Fruit fly (Drosophila melanogaster): ENCODE measurements around the gene CG2656.

Gene CG2656

DNA sequence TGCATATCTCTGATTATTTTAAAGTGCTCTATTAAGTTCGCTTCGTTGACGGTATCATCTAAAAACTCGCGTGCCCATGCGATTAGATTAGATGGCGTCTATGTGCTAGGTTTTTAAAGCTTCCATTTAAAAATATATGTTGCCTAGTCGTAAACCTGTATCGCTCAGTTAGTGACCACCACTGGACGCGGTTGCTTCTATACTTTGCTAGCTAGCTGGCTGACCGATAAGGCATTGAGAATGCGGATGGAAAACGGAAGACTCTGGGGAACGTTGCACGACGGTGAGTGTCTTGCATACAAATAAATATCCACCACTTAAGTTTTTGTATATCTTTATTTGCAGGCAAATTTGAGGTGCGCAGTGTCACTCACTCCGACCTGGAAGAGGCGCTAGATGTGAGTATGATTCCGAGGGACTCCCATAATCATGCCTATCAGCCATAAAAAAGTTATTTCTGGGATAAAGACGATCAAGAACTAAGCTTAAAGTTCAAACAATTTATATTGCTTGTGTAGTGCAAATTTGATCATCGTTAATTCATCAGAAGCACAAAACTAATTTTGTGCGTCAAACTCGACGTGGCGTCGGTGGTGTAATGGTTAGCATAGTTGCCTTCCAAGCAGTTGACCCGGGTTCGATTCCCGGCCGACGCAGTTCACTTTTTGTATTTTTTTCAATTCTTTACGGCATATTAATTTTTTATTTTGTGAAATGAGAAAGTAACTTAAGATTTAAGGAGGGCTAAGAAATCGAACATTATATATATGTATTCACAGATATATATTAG is 15.0 kb upstream of the CG2656 start, which contains the start of gene CG31248 (continued):
- TF ChIP-seq cwo (GFP tag; optimal IDR thresholded peaks at IDR 0.05) (peak; percentile 95), mirr (GFP tag; optimal IDR thresholded peaks at IDR 0.05) (peak; percentile 28), chm (GFP tag; IDR thresholded peaks at IDR 0.05) (no peak), CG10543 (GFP tag; optimal IDR thresholded peaks at IDR 0.05) (peak; percentile 71), BtbVII (GFP tag; optimal IDR thresholded peaks at IDR 0.05) (peak; percentile 63), CG12769 (tag; optimal IDR thresholded peaks at IDR 0.05) (peak; percentile 22), Nf-YC (tag; optimal IDR thresholded peaks at IDR 0.05) (peak; percentile 36), CG3281 (GFP tag; optimal IDR thresholded peaks at IDR 0.05) (peak; percentile 21), ato (GFP tag; IDR thresholded peaks at IDR 0.05; ENCODE audit: partially characterized antibody) (peak; percentile 67), GATAe (GFP tag; conservative IDR thresholded peaks at IDR 0.05) (peak; percentile 77), Ssrp (tag; optimal IDR thresholded peaks at IDR 0.05) (no peak), CG12659 (GFP tag; optimal IDR thresholded peaks at IDR 0.05) (peak; percentile 17), CG6254 (GFP tag; optimal IDR thresholded peaks at IDR 0.05) (no peak), chinmo (GFP tag; IDR thresholded peaks at IDR 0.05; ENCODE audit: partially characterized antibody) (peak; percentile 52; the same call in 1 of the 4 replicates), nom (GFP tag; optimal IDR thresholded peaks at IDR 0.05) (no peak), CG4617 (GFP tag; optimal IDR thresholded peaks at IDR 0.05; ENCODE audit: borderline replicate concordance) (no peak), mld (GFP tag; IDR thresholded peaks at IDR 0.05; ENCODE audit: partially characterized antibody) (peak; percentile 69; the same call in 2 of the 3 replicates), HLH4C (GFP tag; IDR thresholded peaks at IDR 0.05; ENCODE audit: partially characterized antibody) (peak; percentile 63), bbx (GFP tag; IDR thresholded peaks at IDR 0.05; ENCODE audit: partially characterized antibody) (peak; percentile 86), CG10209 (GFP tag; optimal IDR thresholded peaks at IDR 0.05) (peak; percentile 15), E2f2 (GFP tag; IDR thresholded peaks at IDR 0.05) (0 out of 2 replicates have a peak, but pooled peaks have one; percentile 18), CG14860 (GFP tag; IDR thresholded peaks at IDR 0.05; ENCODE audit: partially characterized antibody) (peak; percentile 80), Spps (tag; optimal IDR thresholded peaks at IDR 0.05) (no peak), lab (GFP tag; optimal IDR thresholded peaks at IDR 0.05) (peak; percentile 26), gro (GFP tag; optimal IDR thresholded peaks at IDR 0.05) (peak; percentile 42), pho (GFP tag; optimal IDR thresholded peaks at IDR 0.05) (peak; percentile 3)

DNA sequence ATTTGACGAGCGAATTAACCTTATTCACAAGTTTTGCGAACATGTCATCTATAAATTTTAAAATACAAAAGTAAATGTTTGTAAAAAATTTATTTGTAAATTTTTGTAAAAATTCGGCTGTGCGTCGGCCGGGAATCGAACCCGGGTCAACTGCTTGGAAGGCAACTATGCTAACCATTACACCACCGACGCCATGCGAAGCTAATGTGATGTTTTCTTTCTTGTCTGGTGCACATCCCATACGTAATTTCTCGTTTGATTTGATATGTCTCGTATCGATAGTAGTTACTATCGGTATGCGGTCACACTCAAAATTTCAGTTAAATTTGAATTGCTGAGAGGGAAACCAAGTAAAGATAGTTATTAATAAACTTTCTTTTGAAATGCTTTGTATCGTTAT is 13.7 kb upstream of the CG2656 start:
- TF ChIP-seq CG12299 (tag; optimal IDR thresholded peaks at IDR 0.05) (no peak), CG5953 (GFP tag; IDR thresholded peaks at IDR 0.05) (0 out of 2 replicates have a peak, but pooled peaks have one; percentile 15), Scr (GFP tag; IDR thresholded peaks at IDR 0.05; ENCODE audit: partially characterized antibody) (peak; percentile 90), CG9797 (GFP tag; optimal IDR thresholded peaks at IDR 0.05) (peak; percentile 77), CG31365 (tag; optimal IDR thresholded peaks at IDR 0.05) (peak; percentile 29), Asciz (GFP tag; optimal IDR thresholded peaks at IDR 0.05) (no peak), emc (GFP tag; optimal IDR thresholded peaks at IDR 0.05) (no peak), dan (GFP tag; IDR thresholded peaks at IDR 0.05) (no peak), wor (GFP tag; IDR thresholded peaks at IDR 0.05) (no peak), Deaf1 (tag; optimal IDR thresholded peaks at IDR 0.05) (no peak), CG34224 (GFP tag; IDR thresholded peaks at IDR 0.05; ENCODE audit: partially characterized antibody) (peak; percentile 96), corto (GFP tag; optimal IDR thresholded peaks at IDR 0.05) (no peak), CG14965 (GFP tag; optimal IDR thresholded peaks at IDR 0.05; ENCODE audit: borderline replicate concordance) (no peak), CG10366 (GFP tag; IDR thresholded peaks at IDR 0.05) (no peak), Nf-YA (GFP tag; IDR thresholded peaks at IDR 0.05) (no peak), fu2 (GFP tag; optimal IDR thresholded peaks at IDR 0.05) (no peak), pzg (GFP tag; optimal IDR thresholded peaks at IDR 0.05) (peak; percentile 50), Atf-2 (GFP tag; optimal IDR thresholded peaks at IDR 0.05) (no peak), CG14710 (tag; optimal IDR thresholded peaks at IDR 0.05) (peak; percentile 17), CG1647 (GFP tag; optimal IDR thresholded peaks at IDR 0.05) (no peak), chm (GFP tag; IDR thresholded peaks at IDR 0.05) (no peak), Pdp1 (GFP tag; optimal IDR thresholded peaks at IDR 0.05) (peak in 1 of 2 experiments; percentile 40)
